Fruit fly (Drosophila melanogaster): ENCODE results near the gene CG32645.

DNA sequence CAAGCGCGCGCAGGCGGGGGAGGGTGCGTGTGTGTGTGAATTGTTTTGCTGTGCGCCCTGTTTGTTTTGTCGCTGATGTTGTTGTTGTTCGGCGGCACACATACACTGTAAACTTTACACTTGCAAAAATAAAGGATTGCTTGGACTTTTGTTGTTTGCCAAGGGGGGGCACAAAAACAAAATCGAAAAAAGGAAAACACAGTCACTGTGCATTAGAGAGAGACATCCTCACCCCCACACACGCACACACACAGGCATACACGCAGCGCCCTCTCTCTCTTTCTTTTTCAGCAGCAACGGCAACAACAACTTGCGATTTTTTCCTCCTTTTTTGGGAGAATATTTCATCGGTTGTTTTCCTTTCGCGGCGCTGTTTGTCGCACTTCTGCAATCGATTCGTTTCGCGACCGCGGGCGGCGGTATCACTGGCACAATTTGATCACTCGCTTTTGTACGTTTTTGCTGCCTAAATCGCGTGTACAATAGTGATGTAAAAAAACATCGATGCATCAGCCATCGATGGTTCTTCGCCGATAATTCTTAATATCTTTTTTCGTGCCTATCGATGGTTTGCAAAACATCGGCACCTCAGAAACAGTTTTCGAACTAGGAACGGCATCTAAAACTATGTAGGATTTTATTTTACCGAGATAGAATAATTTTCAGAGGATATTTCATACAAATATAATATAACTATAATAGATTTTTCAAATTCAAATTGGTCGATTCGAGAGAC lies 48.9 kb upstream of the CG32645 start, which contains the start of gene hep:
- TF ChIP-seq Myc (optimal IDR thresholded peaks at IDR 0.05) (no peak), ttk (optimal IDR thresholded peaks at IDR 0.05) (no peak), h (optimal IDR thresholded peaks at IDR 0.05) (no peak), psq (optimal IDR thresholded peaks at IDR 0.05) (no peak), insv (optimal IDR thresholded peaks at IDR 0.05) (no peak), Sin3A (optimal IDR thresholded peaks at IDR 0.05) (no peak)

Measured in Kc167 (cell line).